Worm (Caenorhabditis elegans) whole organism, early embryonic: ENCODE data around the gene R107.2.

Experiments
- B0310.2 ChIP-seq: sonication (generic microtip); optimal IDR thresholded peaks from 2 replicates; lab custom pipeline; 2016; ENCODE audit warnings: mild to moderate bottlenecking, missing genetic modification characterization, missing compliant biosample characterization
- aly-1 ChIP-seq: sonication (generic microtip); optimal IDR thresholded peaks from 2 replicates; lab custom pipeline; 2016; ENCODE audit warnings: missing genetic modification characterization, missing compliant biosample characterization
- ama-1 ChIP-seq: fragments of 150-350 bp; optimal IDR thresholded peaks from 2 replicates; lab custom pipeline; 2014
- ceh-36 ChIP-seq: sonication (generic microtip); optimal IDR thresholded peaks from 2 replicates; lab custom pipeline; 2016; ENCODE audit warnings: missing genetic modification characterization, inconsistent platforms, missing compliant biosample characterization
- flt-1 ChIP-seq: fragments of 200-800 bp; sonication (Bioruptor generic); IDR thresholded peaks from 2 replicates; pipeline ENCODE4 v1.3.6; 2022; ENCODE audit warnings: missing genetic modification characterization, missing compliant biosample characterization
- hmbx-1 ChIP-seq: sonication (generic microtip); optimal IDR thresholded peaks from 2 replicates; lab custom pipeline; 2016; ENCODE audit warnings: mild to moderate bottlenecking, missing genetic modification characterization, missing compliant biosample characterization
- hnd-1 ChIP-seq: sonication (generic microtip); optimal IDR thresholded peaks from 2 replicates; lab custom pipeline; 2016; ENCODE audit warnings: missing genetic modification characterization, missing compliant biosample characterization
- scrt-1 ChIP-seq: fragments of 200-800 bp; sonication (Bioruptor generic); IDR thresholded peaks from 2 replicates; pipeline ENCODE4 v1.3.6; 2022; ENCODE audit warnings: missing genetic modification characterization, missing compliant biosample characterization
- sea-1 ChIP-seq: fragments of 200-800 bp; sonication (Bioruptor generic); conservative IDR thresholded peaks from 2 replicates; pipeline ENCODE4 v1.3.6; 2022; ENCODE audit warnings: missing genetic modification characterization, missing compliant biosample characterization
- tbx-11 ChIP-seq: fragments of 200-800 bp; sonication (Bioruptor generic); IDR thresholded peaks from 2 replicates; pipeline ENCODE4 v1.3.6; 2022; ENCODE audit warnings: missing genetic modification characterization, missing compliant biosample characterization
- tra-4 ChIP-seq: sonication (generic microtip); optimal IDR thresholded peaks from 2 replicates; lab custom pipeline; 2017; ENCODE audit warnings: missing genetic modification characterization, missing compliant biosample characterization

ce11 chrIII:9010047-9010446 lies 35.7 kb downstream of the R107.2 start, which contains the start of gene F59B2.8:
- TF ChIP-seq sea-1 (GFP tag; lab: Robert Waterston, UW) (no peak), B0310.2 (tag; lab: Kevin White, UChicago) (no peak), scrt-1 (GFP tag; lab: Robert Waterston, UW) (no peak), flt-1 (GFP tag; lab: Robert Waterston, UW) (no peak), hmbx-1 (no peak), tra-4 (tag; lab: Kevin White, UChicago) (no peak), hnd-1 (tag; lab: Kevin White, UChicago) (no peak), ceh-36 (tag; lab: Kevin White, UChicago) (no peak), ama-1 (lab: Kevin White, UChicago) (no peak), tbx-11 (GFP tag; lab: Robert Waterston, UW) (no peak), aly-1 (tag; lab: Kevin White, UChicago) (no peak)
